Worm (Caenorhabditis elegans) whole organism, L4/young adult: ENCODE results near the gene odc-1.

Experiments used
- W03F9.2 ChIP-seq: fragments of 150-350 bp; optimal IDR thresholded peaks from 2 replicates; lab custom pipeline; 2014; ENCODE audit warnings: missing biosample characterization, missing genetic modification characterization
- dao-5 ChIP-seq: sonication (generic microtip); optimal IDR thresholded peaks from 2 replicates; lab custom pipeline; 2016; ENCODE audit warnings: missing genotype, missing genetic modification characterization, moderate library complexity, missing compliant biosample characterization
- him-1 ChIP-seq: sonication (generic microtip); optimal IDR thresholded peaks from 2 replicates; lab custom pipeline; 2016; ENCODE audit warnings: missing genotype, missing genetic modification reagents, missing genetic modification characterization, missing compliant biosample characterization

- TF ChIP-seq W03F9.2 (tag; lab: Kevin White, UChicago) (no peak), dao-5 (no peak), him-1 (peak; percentile 4)
Observed at ce11 chrV:6881038-6881437, 19.0 kb downstream of the odc-1 start, which contains the start of gene unc-70.
